Worm (Caenorhabditis elegans) whole organism, midembryonic: Measurements from ENCODE around the gene fubl-3.

Source experiments
- T22C8.4 ChIP-seq: fragments of 200-800 bp; sonication (Bioruptor generic); IDR thresholded peaks from 2 replicates; pipeline ENCODE4 v1.3.6; 2022; ENCODE audit warnings: missing genetic modification characterization, missing compliant biosample characterization
- cog-1 ChIP-seq: sonication (generic microtip); optimal IDR thresholded peaks from 2 replicates; lab custom pipeline; 2016; ENCODE audit warnings: missing genetic modification characterization, missing compliant biosample characterization
- flt-1 ChIP-seq: fragments of 200-800 bp; sonication (Bioruptor generic); IDR thresholded peaks from 2 replicates; pipeline ENCODE4 v1.3.6; 2022; ENCODE audit warnings: missing genetic modification characterization, missing compliant biosample characterization
- klf-2 ChIP-seq: fragments of 200-800 bp; sonication (Bioruptor generic); conservative IDR thresholded peaks from 2 replicates; pipeline ENCODE4 v1.3.6; 2022; ENCODE audit warnings: missing genetic modification reagents, missing genetic modification characterization, missing compliant biosample characterization
- med-1 ChIP-seq: sonication (generic microtip); optimal IDR thresholded peaks from 2 replicates; lab custom pipeline; 2017; ENCODE audit warnings: missing genetic modification characterization, mild to moderate bottlenecking, missing compliant biosample characterization, antibody characterized with exemption, missing genetic modification reagents; ENCODE audit not compliant: insufficient read depth
- ref-1 ChIP-seq: fragments of 200-800 bp; sonication (Bioruptor generic); conservative IDR thresholded peaks from 2 replicates; pipeline ENCODE4 v1.3.6; 2022; ENCODE audit warnings: missing genetic modification reagents, missing genetic modification characterization, missing compliant biosample characterization
- tab-1 ChIP-seq: fragments of 200-800 bp; sonication (Bioruptor generic); IDR thresholded peaks from 2 replicates; pipeline ENCODE4 v1.3.6; 2022; ENCODE audit warnings: missing genetic modification characterization, missing compliant biosample characterization
- ztf-23 ChIP-seq: fragments of 200-800 bp; sonication (Bioruptor generic); IDR thresholded peaks from 2 replicates; pipeline ENCODE4 v1.3.6; 2022; ENCODE audit warnings: missing genetic modification reagents, missing genetic modification characterization, missing compliant biosample characterization
- ztf-29 ChIP-seq: fragments of 200-800 bp; sonication (Bioruptor generic); IDR thresholded peaks from 2 replicates; pipeline ENCODE4 v1.3.6; 2022; ENCODE audit warnings: missing genetic modification reagents, missing genetic modification characterization, missing compliant biosample characterization

fubl-3 gene

DNA sequence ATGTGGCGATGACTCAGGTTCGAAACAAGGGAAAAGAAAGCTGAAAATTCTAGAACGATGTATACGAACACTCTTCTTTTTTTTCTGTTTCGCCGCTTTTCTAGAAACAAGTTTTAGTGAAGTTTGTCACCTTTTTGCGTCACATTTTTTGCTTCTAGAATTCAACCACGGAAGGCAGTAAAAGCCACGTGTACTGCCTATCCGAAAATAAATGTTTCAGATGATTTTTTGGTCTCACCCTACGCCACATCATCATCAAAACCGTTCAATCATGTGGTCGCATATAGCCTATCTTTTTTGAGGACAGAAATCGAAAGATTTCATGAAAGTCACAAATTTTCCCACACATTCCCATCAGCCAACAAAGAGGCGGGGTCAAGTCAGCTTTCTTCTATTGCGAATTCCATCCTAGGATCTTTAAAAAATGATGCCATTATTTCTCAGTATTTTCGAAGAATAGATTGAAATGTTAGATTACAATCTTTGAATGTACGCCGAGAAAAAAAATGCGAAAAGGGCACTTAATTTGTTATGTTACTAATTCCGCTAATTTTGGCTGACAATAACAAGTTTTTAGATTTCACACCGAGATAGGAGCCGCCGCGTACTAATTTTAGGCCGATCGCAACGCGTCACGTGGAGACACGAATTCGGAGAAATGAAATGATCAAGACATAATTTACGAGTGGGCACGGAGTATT is 10.2 kb upstream of the fubl-3 start:
- TF ChIP-seq cog-1 (tag; lab: Kevin White, UChicago) (no peak), T22C8.4 (GFP tag; lab: Robert Waterston, UW) (no peak), ref-1 (GFP tag; lab: Robert Waterston, UW) (no peak), ztf-23 (GFP tag; lab: Robert Waterston, UW) (no peak)

ce11 chrX:17424595-17424913 is 9.7 kb upstream of the fubl-3 start:
- TF ChIP-seq cog-1 (tag; lab: Kevin White, UChicago): no peak
- TF ChIP-seq flt-1: no peak
- TF ChIP-seq T22C8.4 (GFP tag; lab: Robert Waterston, UW): no peak
- no peak for TF ChIP-seq med-1
- TF ChIP-seq ref-1 (GFP tag; lab: Robert Waterston, UW): no peak
- TF ChIP-seq ztf-23 (GFP tag; lab: Robert Waterston, UW): no peak
- TF ChIP-seq klf-2: no peak

ce11 chrX:17426712-17427111 is 7.5 kb upstream of the fubl-3 start:
- TF ChIP-seq cog-1 (tag; lab: Kevin White, UChicago) (no peak), ref-1 (GFP tag; lab: Robert Waterston, UW) (no peak), klf-2 (no peak), flt-1 (no peak), tab-1 (GFP tag; lab: Robert Waterston, UW) (no peak), ztf-29 (no peak), ztf-23 (GFP tag; lab: Robert Waterston, UW) (no peak), T22C8.4 (GFP tag; lab: Robert Waterston, UW) (no peak), med-1 (no peak)

DNA sequence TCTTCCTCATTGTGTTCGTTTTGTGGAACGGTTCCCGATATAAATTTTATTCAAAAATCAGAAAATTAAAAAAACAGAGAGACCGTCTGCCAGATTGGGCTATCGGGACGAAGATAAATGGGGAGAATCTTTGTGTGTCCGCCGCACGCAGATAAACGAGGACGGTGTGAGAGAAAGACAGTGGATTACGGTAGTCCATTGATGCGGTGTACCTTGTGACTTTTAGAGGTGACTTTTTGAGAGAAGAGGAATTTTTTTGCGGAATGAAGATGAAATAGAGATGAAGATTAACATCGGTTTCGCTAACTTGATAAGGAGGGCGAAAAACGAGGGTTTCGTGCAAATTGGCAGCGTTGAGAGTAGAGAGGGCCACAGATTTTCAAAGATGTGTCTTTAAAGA is 6.5 kb upstream of the fubl-3 start:
- TF ChIP-seq ztf-23 (GFP tag; lab: Robert Waterston, UW) (no peak), cog-1 (tag; lab: Kevin White, UChicago) (no peak), T22C8.4 (GFP tag; lab: Robert Waterston, UW) (no peak), flt-1 (no peak), ref-1 (GFP tag; lab: Robert Waterston, UW) (no peak), tab-1 (GFP tag; lab: Robert Waterston, UW) (no peak), klf-2 (no peak)

ce11 chrX:17428803-17429202 is 5.4 kb upstream of the fubl-3 start, which contains the start of gene pbo-6:
Gene pbo-6, plus strand, starts transcription at chrX:17429042.
- no peak for TF ChIP-seq med-1
- TF ChIP-seq flt-1: no peak
- TF ChIP-seq klf-2: no peak
- TF ChIP-seq tab-1 (GFP tag; lab: Robert Waterston, UW): no peak
- TF ChIP-seq T22C8.4 (GFP tag; lab: Robert Waterston, UW): no peak
- no peak for TF ChIP-seq ztf-23 (GFP tag; lab: Robert Waterston, UW)
- TF ChIP-seq cog-1 (tag; lab: Kevin White, UChicago): no peak
- no peak for TF ChIP-seq ztf-29
- TF ChIP-seq ref-1 (GFP tag; lab: Robert Waterston, UW): no peak

- no peak for TF ChIP-seq ref-1 (GFP tag; lab: Robert Waterston, UW)
- TF ChIP-seq med-1: no peak
- no peak for TF ChIP-seq ztf-29
- TF ChIP-seq cog-1 (tag; lab: Kevin White, UChicago): no peak
- no peak for TF ChIP-seq klf-2
- TF ChIP-seq ztf-23 (GFP tag; lab: Robert Waterston, UW): no peak
- no peak for TF ChIP-seq T22C8.4 (GFP tag; lab: Robert Waterston, UW)
- TF ChIP-seq tab-1 (GFP tag; lab: Robert Waterston, UW): no peak
- TF ChIP-seq flt-1: no peak
Observed at ce11 chrX:17438386-17438785, 4.1 kb downstream of the fubl-3 start, which contains the start of gene C36E6.8. Gene C36E6.8, plus strand, starts transcription at chrX:17438686.

DNA sequence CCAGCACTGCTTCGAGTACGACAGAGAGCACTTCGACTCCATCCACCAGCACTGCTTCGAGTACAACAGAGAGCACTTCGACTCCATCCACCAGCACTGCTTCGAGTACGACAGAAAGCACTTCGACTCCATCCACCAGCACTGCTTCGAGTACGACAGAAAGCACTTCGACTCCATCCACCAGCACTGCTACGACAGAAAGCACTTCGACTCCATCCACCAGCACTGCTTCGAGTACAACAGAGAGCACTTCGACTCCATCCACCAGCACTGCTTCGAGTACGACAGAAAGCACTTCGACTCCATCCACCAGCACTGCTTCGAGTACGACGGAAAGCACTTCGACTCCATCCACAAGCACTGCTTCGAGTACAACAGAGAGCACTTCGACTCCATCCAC is 8.3 kb downstream of the fubl-3 start:
- TF ChIP-seq T22C8.4 (GFP tag; lab: Robert Waterston, UW) (peak; percentile 47; the same call in 1 of the 2 replicates), tab-1 (GFP tag; lab: Robert Waterston, UW) (peak; percentile 81), ref-1 (GFP tag; lab: Robert Waterston, UW) (0 out of 2 replicates have a peak, but pooled peaks have one; percentile 25)

DNA sequence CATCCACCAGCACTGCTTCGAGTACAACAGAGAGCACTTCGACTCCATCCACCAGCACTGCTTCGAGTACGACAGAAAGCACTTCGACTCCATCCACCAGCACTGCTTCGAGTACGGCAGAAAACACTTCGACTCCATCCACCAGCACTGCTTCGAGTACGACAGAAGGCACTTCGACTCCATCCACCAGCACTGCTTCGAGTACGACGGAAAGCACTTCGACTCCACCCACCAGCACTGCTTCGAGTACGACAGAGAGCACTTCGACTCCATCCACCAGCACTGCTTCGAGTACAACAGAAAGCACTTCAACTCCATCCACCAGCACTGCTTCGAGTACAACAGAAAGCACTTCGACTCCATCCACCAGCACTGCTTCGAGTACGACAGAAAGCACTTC is 10.4 kb downstream of the fubl-3 start:
- TF ChIP-seq tab-1 (GFP tag; lab: Robert Waterston, UW) (peak; percentile 78), T22C8.4 (GFP tag; lab: Robert Waterston, UW) (peak; percentile 48), klf-2 (0 out of 2 replicates have a peak, but pooled peaks have one; percentile 48), ref-1 (GFP tag; lab: Robert Waterston, UW) (0 out of 2 replicates have a peak, but pooled peaks have one; percentile 35), ztf-23 (GFP tag; lab: Robert Waterston, UW) (peak; percentile 23), flt-1 (0 out of 2 replicates have a peak, but pooled peaks have one; percentile 19)

DNA sequence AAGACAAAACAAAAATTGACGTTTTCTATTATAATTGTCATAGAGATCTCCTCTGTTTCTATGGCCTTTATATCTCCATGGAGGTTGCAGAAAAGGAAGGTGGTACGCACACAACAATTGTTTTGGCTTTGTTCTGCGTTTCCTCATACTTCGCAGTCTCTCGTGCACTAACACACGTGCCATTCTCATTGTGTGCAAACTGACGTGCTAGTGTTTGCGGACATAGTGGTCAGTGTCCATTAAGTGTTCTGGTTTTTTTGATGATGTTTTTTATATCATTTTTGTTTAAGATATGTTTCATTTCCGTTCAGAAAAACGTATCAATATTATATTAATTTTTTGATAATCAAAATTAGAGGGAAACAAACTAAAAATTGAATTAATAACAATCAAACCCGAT is 17.2 kb downstream of the fubl-3 start, which contains the start of gene C36E6.2:
Gene C36E6.2 (plus strand): TSS at position 261 of the 400 bp plus-strand sequence.
- no peak for TF ChIP-seq klf-2
- peak; percentile 87 for TF ChIP-seq ref-1 (GFP tag; lab: Robert Waterston, UW)
- peak; percentile 42; the same call in 1 of the 2 replicates for TF ChIP-seq flt-1
- peak; percentile 59 for TF ChIP-seq cog-1 (tag; lab: Kevin White, UChicago)
- no peak for TF ChIP-seq tab-1 (GFP tag; lab: Robert Waterston, UW)
- peak; percentile 52; the same call in 1 of the 2 replicates for TF ChIP-seq ztf-29
- TF ChIP-seq med-1: no peak
- TF ChIP-seq ztf-23 (GFP tag; lab: Robert Waterston, UW): no peak
- TF ChIP-seq T22C8.4 (GFP tag; lab: Robert Waterston, UW): no peak

DNA sequence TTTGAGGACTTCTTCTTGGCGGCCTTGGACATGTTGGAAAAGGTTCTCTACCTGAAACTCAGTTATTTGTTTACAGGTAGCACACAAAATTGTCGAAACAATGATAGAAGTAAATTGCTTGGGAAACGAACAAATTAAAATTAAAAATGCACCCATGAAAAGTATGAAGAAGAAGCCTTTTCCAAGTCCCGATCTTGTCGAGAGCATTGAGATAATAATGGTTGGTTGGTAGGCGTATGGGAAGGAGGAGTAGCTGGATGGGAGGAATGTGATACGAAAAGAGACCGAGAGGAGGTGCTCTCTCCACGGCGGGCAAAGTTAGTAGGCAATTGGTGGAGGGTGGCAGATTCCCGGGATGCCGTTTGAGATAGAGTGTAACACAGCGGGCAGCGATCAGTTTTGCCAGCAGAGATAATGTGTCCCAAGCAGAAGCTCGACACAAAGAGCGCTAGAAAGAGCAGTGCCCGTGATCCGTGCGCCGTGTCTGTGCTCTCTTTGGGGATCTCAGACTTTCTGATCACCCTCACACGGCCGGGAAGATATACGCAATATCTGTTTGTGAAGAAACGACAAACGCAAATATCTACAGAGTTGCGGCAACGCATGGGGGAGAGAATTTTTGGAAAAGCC is 22.4 kb downstream of the fubl-3 start, which contains the start of gene mlc-2:
Gene mlc-2 (minus strand): TSS at position 51 of the 630 bp plus-strand sequence.
- TF ChIP-seq ztf-29 (no peak), ref-1 (GFP tag; lab: Robert Waterston, UW) (no peak), T22C8.4 (GFP tag; lab: Robert Waterston, UW) (no peak), cog-1 (tag; lab: Kevin White, UChicago) (peak; percentile 44)
